Worm (Caenorhabditis elegans) whole organism, L4/young adult: ENCODE data around the gene blos-2.

Source experiments
- W03F9.2 ChIP-seq: fragments of 150-350 bp; optimal IDR thresholded peaks from 2 replicates; lab custom pipeline; 2014; ENCODE audit warnings: missing biosample characterization, missing genetic modification characterization
- him-1 ChIP-seq: sonication (generic microtip); optimal IDR thresholded peaks from 2 replicates; lab custom pipeline; 2016; ENCODE audit warnings: missing genotype, missing genetic modification reagents, missing genetic modification characterization, missing compliant biosample characterization

- TF ChIP-seq W03F9.2 (tag; lab: Kevin White, UChicago) (peak; percentile 99), him-1 (tag; lab: Kevin White, UChicago) (peak; percentile 62)
These were observed 12.3 kb upstream of the blos-2 start, which contains the start of gene Y73B6BL.29 for ce11 chrIV:6321667-6322066.
